Worm (Caenorhabditis elegans) whole organism, L3 larva: ENCODE data around the gene srx-80.

Source experiments
- R02D3.7 ChIP-seq: fragments of 150-350 bp; optimal IDR thresholded peaks from 2 replicates; lab custom pipeline; 2014; ENCODE audit warnings: missing biosample characterization, missing genetic modification characterization
- ZK546.5 ChIP-seq: sonication (generic microtip); optimal IDR thresholded peaks from 2 replicates; lab custom pipeline; 2017; ENCODE audit warnings: missing biosample characterization, missing genetic modification characterization
- aly-2 ChIP-seq: fragments of 150-350 bp; optimal IDR thresholded peaks from 2 replicates; lab custom pipeline; 2014; ENCODE audit warnings: missing biosample characterization, missing genetic modification characterization
- ceh-16 ChIP-seq: sonication (generic microtip); optimal IDR thresholded peaks from 2 replicates; lab custom pipeline; 2017; ENCODE audit warnings: missing biosample characterization, missing genetic modification characterization
- ceh-28 ChIP-seq: fragments of 150-350 bp; optimal IDR thresholded peaks from 2 replicates; lab custom pipeline; 2014; ENCODE audit warnings: missing biosample characterization, missing genetic modification reagents, missing genetic modification characterization
- ceh-82 ChIP-seq: fragments of 150-350 bp; optimal IDR thresholded peaks from 2 replicates; lab custom pipeline; 2014; ENCODE audit warnings: missing biosample characterization, missing genetic modification characterization
- ceh-9 ChIP-seq: sonication (generic microtip); optimal IDR thresholded peaks from 2 replicates; lab custom pipeline; 2018; ENCODE audit warnings: missing biosample characterization, missing genetic modification characterization
- egl-5 ChIP-seq: fragments of 150-350 bp; optimal IDR thresholded peaks from 2 replicates; lab custom pipeline; 2017; ENCODE audit warnings: missing biosample characterization, missing genetic modification reagents, missing genetic modification characterization, inconsistent platforms
- elt-1 ChIP-seq: fragments of 150-350 bp; optimal IDR thresholded peaks from 2 replicates; lab custom pipeline; 2014; ENCODE audit warnings: missing biosample characterization, missing genetic modification characterization
- elt-2 ChIP-seq: sonication (generic microtip); optimal IDR thresholded peaks from 2 replicates; lab custom pipeline; 2016; ENCODE audit warnings: missing genetic modification reagents, mild to moderate bottlenecking, missing genetic modification characterization, missing compliant biosample characterization
- eor-1 ChIP-seq, 2 experiments: fragments of 150-350 bp; optimal IDR thresholded peaks; 2 replicates each; lab custom pipeline; 2014 to 2018; ENCODE audit warnings: missing biosample characterization in 2 of 2, missing genetic modification characterization in 2 of 2
- hmg-11 ChIP-seq: sonication (generic microtip); optimal IDR thresholded peaks from 2 replicates; lab custom pipeline; 2016; ENCODE audit warnings: missing genetic modification characterization, missing compliant biosample characterization
- jun-1 ChIP-seq: fragments of 150-350 bp; optimal IDR thresholded peaks from 2 replicates; lab custom pipeline; 2014; ENCODE audit warnings: missing biosample characterization, missing genetic modification reagents, missing genetic modification characterization
- lin-15B ChIP-seq: fragments of 150-350 bp; optimal IDR thresholded peaks from 2 replicates; lab custom pipeline; 2014; ENCODE audit warnings: missing biosample characterization, missing genetic modification characterization
- lin-39 ChIP-seq: fragments of 150-350 bp; optimal IDR thresholded peaks from 2 replicates; lab custom pipeline; 2018; ENCODE audit warnings: missing biosample characterization, missing genetic modification reagents, missing genetic modification characterization
- lsy-12 ChIP-seq: sonication (generic microtip); optimal IDR thresholded peaks from 2 replicates; lab custom pipeline; 2016; ENCODE audit warnings: mild to moderate bottlenecking, missing genetic modification characterization, missing compliant biosample characterization
- mdl-1 ChIP-seq: fragments of 150-350 bp; optimal IDR thresholded peaks from 2 replicates; lab custom pipeline; 2014; ENCODE audit warnings: missing biosample characterization, missing genetic modification characterization
- mml-1 ChIP-seq: fragments of 150-350 bp; sonication (generic microtip); optimal IDR thresholded peaks from 3 replicates; lab custom pipeline; 2014; ENCODE audit warnings: missing biosample characterization, missing genetic modification characterization
- nfya-1 ChIP-seq: sonication (generic microtip); optimal IDR thresholded peaks from 2 replicates; lab custom pipeline; 2017; ENCODE audit warnings: missing genetic modification characterization, mild to moderate bottlenecking, missing compliant biosample characterization, antibody characterized with exemption, moderate library complexity; ENCODE audit not compliant: insufficient read depth
- nhr-11 ChIP-seq: fragments of 150-350 bp; optimal IDR thresholded peaks from 2 replicates; lab custom pipeline; 2014; ENCODE audit warnings: missing biosample characterization, missing genetic modification characterization
- nhr-23 ChIP-seq: fragments of 150-350 bp; optimal IDR thresholded peaks from 2 replicates; lab custom pipeline; 2014; ENCODE audit warnings: missing biosample characterization, missing genetic modification reagents, missing genetic modification characterization
- nhr-237 ChIP-seq: fragments of 150-350 bp; optimal IDR thresholded peaks from 2 replicates; lab custom pipeline; 2014; ENCODE audit warnings: missing biosample characterization, missing genetic modification characterization
- nhr-25 ChIP-seq: sonication (generic microtip); optimal IDR thresholded peaks from 2 replicates; lab custom pipeline; 2017; ENCODE audit warnings: missing biosample characterization, missing genetic modification characterization
- nhr-43 ChIP-seq: sonication (generic microtip); optimal IDR thresholded peaks from 2 replicates; lab custom pipeline; 2016; ENCODE audit warnings: mild to moderate bottlenecking, missing genetic modification characterization, missing compliant biosample characterization; ENCODE audit not compliant: poor library complexity, severe bottlenecking
- nhr-67 ChIP-seq: fragments of 150-350 bp; optimal IDR thresholded peaks from 2 replicates; lab custom pipeline; 2014; ENCODE audit warnings: missing biosample characterization, missing genetic modification characterization
- nhr-76 ChIP-seq: fragments of 150-350 bp; sonication (generic microtip); optimal IDR thresholded peaks from 5 replicates; lab custom pipeline; 2014; ENCODE audit warnings: missing biosample characterization, missing genetic modification characterization
- nhr-77 ChIP-seq: fragments of 150-350 bp; optimal IDR thresholded peaks from 2 replicates; lab custom pipeline; 2014; ENCODE audit warnings: missing biosample characterization, missing genetic modification characterization
- pha-4 ChIP-seq: fragments of 150-350 bp; optimal IDR thresholded peaks from 2 replicates; lab custom pipeline; 2014; ENCODE audit warnings: missing biosample characterization, missing genetic modification reagents, missing genetic modification characterization
- pqm-1 ChIP-seq: fragments of 150-350 bp; optimal IDR thresholded peaks from 2 replicates; lab custom pipeline; 2017; ENCODE audit warnings: missing biosample characterization, missing genetic modification characterization, inconsistent platforms
- sea-2 ChIP-seq: fragments of 150-350 bp; sonication (generic microtip); optimal IDR thresholded peaks from 4 replicates; lab custom pipeline; 2014; ENCODE audit warnings: missing biosample characterization, missing genetic modification reagents, missing genetic modification characterization
- skn-1 ChIP-seq: fragments of 150-350 bp; optimal IDR thresholded peaks from 2 replicates; lab custom pipeline; 2014; ENCODE audit warnings: missing biosample characterization, missing genetic modification characterization
- snpc-4 ChIP-seq: fragments of 150-350 bp; optimal IDR thresholded peaks from 2 replicates; lab custom pipeline; 2014; ENCODE audit warnings: missing biosample characterization, missing genetic modification characterization
- tbx-2 ChIP-seq: sonication (generic microtip); optimal IDR thresholded peaks from 2 replicates; lab custom pipeline; 2016; ENCODE audit warnings: mild to moderate bottlenecking, missing genetic modification characterization, missing compliant biosample characterization
- unc-39 ChIP-seq: sonication (generic microtip); optimal IDR thresholded peaks from 4 replicates; lab custom pipeline; 2017; ENCODE audit warnings: missing biosample characterization, missing genetic modification characterization
- unc-62 ChIP-seq: fragments of 150-350 bp; sonication (generic microtip); optimal IDR thresholded peaks from 4 replicates; lab custom pipeline; 2014; ENCODE audit warnings: missing biosample characterization, missing genetic modification reagents, missing genetic modification characterization
- ztf-11 ChIP-seq: fragments of 150-350 bp; optimal IDR thresholded peaks from 2 replicates; lab custom pipeline; 2014; ENCODE audit warnings: missing biosample characterization, missing genetic modification characterization
- ztf-4 ChIP-seq: fragments of 150-350 bp; optimal IDR thresholded peaks from 2 replicates; lab custom pipeline; 2014; ENCODE audit warnings: missing biosample characterization, missing genetic modification characterization

srx-80 gene

ce11 chrV:11604484-11604883 lies 11.0 kb downstream of the srx-80 start, which contains the start of gene dhs-20:
dhs-20 (minus strand) TSS chrV:11604563.
- peak; percentile 76 for TF ChIP-seq elt-2 (tag; lab: Kevin White, UChicago)
- TF ChIP-seq unc-39, result no peak
- TF ChIP-seq pqm-1, result peak; percentile 77
- TF ChIP-seq pha-4 (tag; lab: Kevin White, UChicago), result peak; percentile 47
- no peak for TF ChIP-seq ZK546.5 (tag; lab: Kevin White, UChicago)

DNA sequence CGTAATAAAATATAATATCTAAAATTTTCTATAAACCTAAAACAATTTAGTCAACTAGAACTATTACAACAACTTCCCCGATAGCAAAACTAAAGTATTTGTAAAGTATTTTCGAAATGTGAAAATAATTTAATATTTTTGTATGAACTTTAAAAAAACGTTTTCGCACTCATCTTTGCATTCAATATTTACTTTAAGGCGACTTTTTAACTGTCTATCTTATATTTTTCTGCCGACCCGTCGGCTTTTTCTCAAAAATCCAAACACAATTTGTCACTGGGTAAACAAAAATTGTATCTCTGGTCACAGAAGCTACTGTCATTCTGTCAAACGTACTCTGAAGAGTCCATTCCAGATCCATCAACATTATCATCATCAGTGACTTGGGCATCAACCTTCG lies 11.7 kb downstream of the srx-80 start:
- TF ChIP-seq ceh-16 (tag; lab: Kevin White, UChicago) (no peak), pha-4 (tag; lab: Kevin White, UChicago) (peak; percentile 91)

DNA sequence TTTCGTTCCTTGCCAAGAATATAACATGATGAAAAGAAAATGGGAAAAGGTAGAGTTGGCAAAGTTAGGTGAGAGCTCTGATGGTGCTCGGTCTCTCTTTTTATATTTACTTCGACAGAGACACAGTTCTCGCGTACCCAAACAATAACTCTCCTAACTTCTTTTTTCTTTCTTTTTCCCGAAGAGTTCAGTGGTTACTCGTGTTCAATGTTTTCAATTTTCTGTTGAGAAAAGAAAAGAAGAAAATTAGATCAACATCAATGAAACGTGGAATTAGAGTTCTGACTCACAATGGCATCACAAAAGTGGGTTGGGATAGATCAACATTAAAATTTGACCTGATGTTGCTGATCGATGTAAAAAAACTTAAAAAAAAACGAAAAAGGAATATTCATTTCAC lies 12.9 kb downstream of the srx-80 start, which contains the start of gene idpp-16:
TSS of gene idpp-16 (minus strand) at position 101 of the 400 bp plus-strand sequence.
- TF ChIP-seq pha-4 (tag; lab: Kevin White, UChicago) (peak; percentile 74), eor-1 (tag; optimal IDR thresholded peaks at IDR 0.05; lab: Kevin White, UChicago) (no peak)
- TF ChIP-seq, all 47 proteins: peak for 1

DNA sequence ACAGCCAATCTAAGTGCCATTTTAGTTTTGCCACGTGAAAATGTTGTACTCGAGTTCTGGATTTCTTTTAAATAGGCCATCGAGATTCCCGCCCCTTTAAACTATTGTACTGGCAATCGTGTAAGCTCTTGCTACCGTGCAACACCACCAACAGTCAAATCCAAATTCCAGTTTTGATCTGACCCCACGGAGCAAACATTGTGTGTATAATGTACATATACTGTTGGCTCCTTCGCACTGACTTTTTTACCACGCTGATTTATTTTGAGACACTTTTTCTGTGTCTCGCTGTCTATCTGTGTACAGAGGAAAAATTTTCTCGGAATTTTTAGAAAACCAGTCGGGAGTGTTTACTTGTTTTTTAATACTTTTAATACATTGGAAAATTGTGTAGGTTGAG lies 16.5 kb downstream of the srx-80 start, which contains the start of gene piit-1:
TSS of gene piit-1 (minus strand) at position 101 of the 400 bp plus-strand sequence.
- TF ChIP-seq ztf-11, result no peak
- no peak for TF ChIP-seq ZK546.5 (tag; lab: Kevin White, UChicago)
- no peak for TF ChIP-seq nhr-67 (tag; lab: Kevin White, UChicago)
- TF ChIP-seq pha-4 (tag; lab: Kevin White, UChicago), result peak; percentile 32
- no peak for TF ChIP-seq nhr-76 (tag; lab: Kevin White, UChicago)
- TF ChIP-seq pqm-1, result no peak

DNA sequence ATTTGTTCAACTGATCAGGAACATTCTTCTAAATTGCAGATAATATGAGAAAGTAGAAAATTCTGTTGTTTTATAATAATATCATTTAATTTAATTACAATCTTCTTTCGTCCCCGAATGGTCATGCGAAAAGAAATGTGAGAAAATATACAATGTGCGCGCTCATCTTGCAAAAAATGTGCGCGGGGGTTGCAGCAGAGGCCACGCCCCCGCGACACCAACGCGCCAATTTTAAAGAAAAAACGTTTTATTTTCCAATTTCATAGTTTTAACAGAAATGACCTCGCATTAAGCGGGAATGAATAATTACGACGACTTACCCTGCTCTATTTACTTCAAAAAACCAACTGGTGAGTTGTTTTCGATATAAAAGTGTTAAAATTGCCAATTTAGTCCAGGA lies 17.0 kb downstream of the srx-80 start, which contains the start of gene sas-5:
TSS of gene sas-5 (plus strand) at position 257 of the 400 bp plus-strand sequence.
- TF ChIP-seq ceh-28, result peak; percentile 40
- TF ChIP-seq hmg-11 (tag; lab: Kevin White, UChicago), result peak; percentile 89
- TF ChIP-seq ztf-4 (tag; lab: Kevin White, UChicago), result no peak
- TF ChIP-seq aly-2, result no peak
- TF ChIP-seq nhr-23 (tag; lab: Kevin White, UChicago), result peak; percentile 73
- no peak for TF ChIP-seq elt-1 (tag; lab: Kevin White, UChicago)
- no peak for TF ChIP-seq mml-1 (tag; lab: Kevin White, UChicago)
- TF ChIP-seq sea-2 (GFP tag; lab: Kevin White, UChicago), result no peak
- TF ChIP-seq ztf-11, result peak; percentile 29
- TF ChIP-seq egl-5, result no peak
- TF ChIP-seq mdl-1 (tag; lab: Kevin White, UChicago), result no peak
- no peak for TF ChIP-seq ceh-9
- TF ChIP-seq unc-39, result no peak
- peak; percentile 56 for TF ChIP-seq nhr-25 (tag; lab: Kevin White, UChicago)
- TF ChIP-seq tbx-2 (tag; lab: Kevin White, UChicago), result peak; percentile 49
- TF ChIP-seq nhr-43, result peak; percentile 81
- TF ChIP-seq snpc-4, result peak; percentile 72
- TF ChIP-seq nhr-67 (tag; lab: Kevin White, UChicago), result no peak
- TF ChIP-seq lin-15B (tag; lab: Kevin White, UChicago), result peak; percentile 64
- TF ChIP-seq ceh-82 (tag; lab: Kevin White, UChicago), result peak; percentile 83
- TF ChIP-seq jun-1, result peak; percentile 5
- TF ChIP-seq nhr-11, result no peak
- TF ChIP-seq pha-4 (tag; lab: Kevin White, UChicago), result no peak
- no peak for TF ChIP-seq skn-1 (tag; lab: Kevin White, UChicago)
- TF ChIP-seq nhr-237 (tag; lab: Kevin White, UChicago), result no peak
- no peak for TF ChIP-seq eor-1 (tag; optimal IDR thresholded peaks at IDR 0.05; lab: Kevin White, UChicago)
- peak; percentile 59 for TF ChIP-seq elt-2 (tag; lab: Kevin White, UChicago)
- peak; percentile 59 for TF ChIP-seq nhr-76 (tag; lab: Kevin White, UChicago)
- peak; percentile 54 for TF ChIP-seq lin-39
- TF ChIP-seq lsy-12, result peak; percentile 47
- TF ChIP-seq unc-62 (GFP tag; lab: Kevin White, UChicago), result no peak
- TF ChIP-seq R02D3.7, result peak; percentile 56
- no peak for TF ChIP-seq nhr-77 (tag; lab: Kevin White, UChicago)
- peak; percentile 65 for TF ChIP-seq nfya-1 (tag; lab: Kevin White, UChicago)
